Fruit fly (Drosophila melanogaster) whole organism, prepupa: ENCODE data around the gene Larp4B.

Experiments
- dac ChIP-seq: fragments of 200-800 bp; sonication (Bioruptor generic); optimal IDR thresholded peaks from 2 replicates; lab custom pipeline; 2017; ENCODE audit warnings: missing biosample characterization, mild to moderate bottlenecking, missing genetic modification characterization
- vri ChIP-seq: fragments of 200-800 bp; sonication (Bioruptor generic); optimal IDR thresholded peaks from 3 replicates; lab custom pipeline; 2016; ENCODE audit warnings: missing biosample characterization, mild to moderate bottlenecking, missing genetic modification characterization

dm6 chr3L:3253631-3254030 is 29.0 kb downstream of the Larp4B start:
- TF ChIP-seq dac (no peak), vri (GFP tag; lab: Kevin White, UChicago) (no peak)
